Fruit fly (Drosophila melanogaster) whole organism, pupa: ENCODE measurements around the gene CG31287.

ENCODE experiments used
- CG10348 ChIP-seq: fragments of 200-800 bp; sonication (Bioruptor generic); IDR thresholded peaks from 2 replicates; pipeline ENCODE4 v1.3.6; 2022; ENCODE audit warnings: missing biosample characterization, missing genetic modification characterization
- CG12605 ChIP-seq: fragments of 200-800 bp; sonication (Bioruptor generic); IDR thresholded peaks from 2 replicates; pipeline ENCODE4 v1.3.6; 2022; ENCODE audit warnings: missing biosample characterization, missing genetic modification characterization
- CG13204 ChIP-seq: fragments of 200-800 bp; sonication (Bioruptor generic); optimal IDR thresholded peaks from 2 replicates; lab custom pipeline; 2018; ENCODE audit warnings: missing biosample characterization, mild to moderate bottlenecking, missing genetic modification characterization, moderate library complexity
- CG14655 ChIP-seq: fragments of 200-800 bp; sonication (Bioruptor generic); optimal IDR thresholded peaks from 3 replicates; lab custom pipeline; 2017; ENCODE audit warnings: mild to moderate bottlenecking, missing biosample characterization, missing genetic modification reagents, missing genetic modification characterization
- CG15710 ChIP-seq: fragments of 200-800 bp; sonication (Bioruptor generic); optimal IDR thresholded peaks from 2 replicates; lab custom pipeline; 2018; ENCODE audit warnings: missing biosample characterization, mild to moderate bottlenecking, missing genetic modification characterization, moderate library complexity
- CG17806 ChIP-seq: fragments of 200-800 bp; sonication (Bioruptor generic); optimal IDR thresholded peaks from 2 replicates; lab custom pipeline; 2018; ENCODE audit warnings: missing biosample characterization, mild to moderate bottlenecking, missing genetic modification characterization, moderate library complexity
- CG32121 ChIP-seq: fragments of 200-800 bp; sonication (Bioruptor generic); IDR thresholded peaks from 2 replicates; pipeline ENCODE4 v1.3.6; 2022; ENCODE audit warnings: missing biosample characterization, missing genetic modification characterization
- CG34367 ChIP-seq: fragments of 200-800 bp; sonication (Bioruptor generic); optimal IDR thresholded peaks from 2 replicates; lab custom pipeline; 2018; ENCODE audit warnings: missing biosample characterization, mild to moderate bottlenecking, missing genetic modification characterization
- CG4496 ChIP-seq: fragments of 200-800 bp; sonication (Bioruptor generic); IDR thresholded peaks from 3 replicates; pipeline ENCODE4 v1.3.6; 2022; ENCODE audit warnings: missing biosample characterization, missing genetic modification characterization
- CG8159 ChIP-seq: fragments of 200-800 bp; sonication (Bioruptor generic); optimal IDR thresholded peaks from 3 replicates; lab custom pipeline; 2018; ENCODE audit warnings: missing biosample characterization, mild to moderate bottlenecking, missing genetic modification characterization, moderate library complexity
- CG8301 ChIP-seq: fragments of 200-800 bp; sonication (Bioruptor generic); optimal IDR thresholded peaks from 2 replicates; lab custom pipeline; 2018; ENCODE audit warnings: missing biosample characterization, mild to moderate bottlenecking, missing genetic modification characterization
- CG9948 ChIP-seq: fragments of 200-800 bp; sonication (Bioruptor generic); optimal IDR thresholded peaks from 2 replicates; lab custom pipeline; 2018; ENCODE audit warnings: missing biosample characterization, mild to moderate bottlenecking, missing genetic modification characterization, moderate library complexity
- D1 ChIP-seq: fragments of 200-800 bp; sonication (Bioruptor generic); optimal IDR thresholded peaks from 2 replicates; lab custom pipeline; 2018; ENCODE audit warnings: missing biosample characterization, mild to moderate bottlenecking, missing genetic modification characterization, moderate library complexity
- EcR ChIP-seq: fragments of 200-800 bp; sonication (Bioruptor generic); optimal IDR thresholded peaks from 3 replicates; lab custom pipeline; 2019; ENCODE audit warnings: missing biosample characterization, missing genetic modification characterization, mild to moderate bottlenecking, moderate library complexity, missing genetic modification reagents
- Ets98B ChIP-seq: fragments of 200-800 bp; sonication (Bioruptor generic); IDR thresholded peaks from 2 replicates; pipeline ENCODE4 v1.3.6; 2022; ENCODE audit warnings: missing biosample characterization, missing genetic modification characterization
- Pif1A ChIP-seq: fragments of 200-800 bp; sonication (Bioruptor generic); optimal IDR thresholded peaks from 3 replicates; lab custom pipeline; 2016; ENCODE audit warnings: missing biosample characterization, missing genetic modification characterization
- Pif1B ChIP-seq: fragments of 200-800 bp; sonication (Bioruptor generic); optimal IDR thresholded peaks from 3 replicates; lab custom pipeline; 2016; ENCODE audit warnings: missing biosample characterization, missing genetic modification characterization
- Snoo ChIP-seq: fragments of 200-800 bp; sonication (Bioruptor generic); optimal IDR thresholded peaks from 3 replicates; lab custom pipeline; 2017; ENCODE audit warnings: missing biosample characterization, mild to moderate bottlenecking, missing genetic modification characterization, inconsistent platforms
- fd96Ca ChIP-seq: fragments of 200-800 bp; sonication (Bioruptor generic); IDR thresholded peaks from 3 replicates; pipeline ENCODE4 v1.3.6; 2022; ENCODE audit warnings: missing biosample characterization, missing genetic modification characterization
- gl ChIP-seq: fragments of 200-800 bp; sonication (Bioruptor generic); optimal IDR thresholded peaks from 2 replicates; lab custom pipeline; 2018; ENCODE audit warnings: missing biosample characterization, mild to moderate bottlenecking, missing genetic modification characterization
- rn ChIP-seq: fragments of 200-800 bp; sonication (Bioruptor generic); IDR thresholded peaks from 2 replicates; pipeline ENCODE4 v1.3.6; 2022; ENCODE audit warnings: missing biosample characterization, missing genetic modification characterization

Gene CG31287

dm6 chr3R:16222300-16222903 is 19.2 kb downstream of the CG31287 start:
- TF ChIP-seq Pif1A (GFP tag; lab: Kevin White, UChicago) (peak; percentile 99), Pif1B (GFP tag; lab: Kevin White, UChicago) (peak; percentile 99), gl (tag; lab: Kevin White, UChicago) (peak; percentile 92), rn (GFP tag; lab: Robert Waterston, UW) (peak; percentile 98), CG32121 (GFP tag; lab: Robert Waterston, UW) (peak; percentile 100), CG8301 (tag; lab: Kevin White, UChicago) (peak; percentile 98), CG8159 (tag; lab: Kevin White, UChicago) (peak; percentile 92), CG10348 (GFP tag; lab: Robert Waterston, UW) (peak; percentile 98), D1 (peak; percentile 47), CG15710 (peak; percentile 94), CG4496 (peak; percentile 100), Ets98B (peak; percentile 100), CG14655 (GFP tag; lab: Kevin White, UChicago) (peak; percentile 96), CG34367 (tag; lab: Kevin White, UChicago) (peak; percentile 94), CG13204 (GFP tag; lab: Kevin White, UChicago) (peak; percentile 84), EcR (GFP tag; lab: Kevin White, UChicago) (peak; percentile 84), fd96Ca (GFP tag; lab: Robert Waterston, UW) (peak; percentile 100), CG12605 (GFP tag; lab: Robert Waterston, UW) (peak; percentile 99), CG17806 (peak; percentile 97), Snoo (tag; lab: Kevin White, UChicago) (peak; percentile 87), CG9948 (tag; lab: Kevin White, UChicago) (peak; percentile 93)

- TF ChIP-seq gl (tag; lab: Kevin White, UChicago) (peak; percentile 34), Pif1B (GFP tag; lab: Kevin White, UChicago) (peak; percentile 25), CG14655 (GFP tag; lab: Kevin White, UChicago) (peak; percentile 91), EcR (GFP tag; lab: Kevin White, UChicago) (peak; percentile 77), CG8159 (tag; lab: Kevin White, UChicago) (peak; percentile 91), CG32121 (GFP tag; lab: Robert Waterston, UW) (no peak), CG8301 (tag; lab: Kevin White, UChicago) (peak; percentile 93), D1 (peak; percentile 89), CG15710 (peak; percentile 81), CG13204 (GFP tag; lab: Kevin White, UChicago) (peak; percentile 92), rn (GFP tag; lab: Robert Waterston, UW) (0 out of 2 replicates have a peak, but pooled peaks have one; percentile 17), CG10348 (GFP tag; lab: Robert Waterston, UW) (no peak), fd96Ca (GFP tag; lab: Robert Waterston, UW) (0 out of 3 replicates have a peak, but pooled peaks have one; percentile 19), Ets98B (no peak; the same call in 1 of the 2 replicates), CG4496 (0 out of 3 replicates have a peak, but pooled peaks have one; percentile 34), CG9948 (tag; lab: Kevin White, UChicago) (peak; percentile 91), CG12605 (GFP tag; lab: Robert Waterston, UW) (no peak), CG17806 (peak; percentile 91), CG34367 (tag; lab: Kevin White, UChicago) (peak; percentile 77), Pif1A (GFP tag; lab: Kevin White, UChicago) (peak; percentile 36)
Observed at dm6 chr3R:16223252-16224037, 20.3 kb downstream of the CG31287 start.

dm6 chr3R:16224415-16225165 is 21.4 kb downstream of the CG31287 start:
- TF ChIP-seq CG32121 (GFP tag; lab: Robert Waterston, UW) (no peak), CG34367 (tag; lab: Kevin White, UChicago) (peak; percentile 98), gl (tag; lab: Kevin White, UChicago) (peak; percentile 97), CG8159 (tag; lab: Kevin White, UChicago) (peak; percentile 98), CG14655 (GFP tag; lab: Kevin White, UChicago) (peak; percentile 97), CG12605 (GFP tag; lab: Robert Waterston, UW) (no peak), CG17806 (peak; percentile 98), CG10348 (GFP tag; lab: Robert Waterston, UW) (no peak), Pif1A (GFP tag; lab: Kevin White, UChicago) (peak; percentile 97), rn (GFP tag; lab: Robert Waterston, UW) (no peak), Ets98B (no peak), fd96Ca (GFP tag; lab: Robert Waterston, UW) (no peak), Pif1B (GFP tag; lab: Kevin White, UChicago) (peak; percentile 96), CG15710 (peak; percentile 99), EcR (GFP tag; lab: Kevin White, UChicago) (peak; percentile 83), D1 (peak; percentile 96), CG9948 (tag; lab: Kevin White, UChicago) (peak; percentile 98), Snoo (tag; lab: Kevin White, UChicago) (peak; percentile 83), CG13204 (GFP tag; lab: Kevin White, UChicago) (peak; percentile 96), CG4496 (no peak), CG8301 (tag; lab: Kevin White, UChicago) (peak; percentile 99)
- TF ChIP-seq, all 21 proteins: peak for 14

DNA sequence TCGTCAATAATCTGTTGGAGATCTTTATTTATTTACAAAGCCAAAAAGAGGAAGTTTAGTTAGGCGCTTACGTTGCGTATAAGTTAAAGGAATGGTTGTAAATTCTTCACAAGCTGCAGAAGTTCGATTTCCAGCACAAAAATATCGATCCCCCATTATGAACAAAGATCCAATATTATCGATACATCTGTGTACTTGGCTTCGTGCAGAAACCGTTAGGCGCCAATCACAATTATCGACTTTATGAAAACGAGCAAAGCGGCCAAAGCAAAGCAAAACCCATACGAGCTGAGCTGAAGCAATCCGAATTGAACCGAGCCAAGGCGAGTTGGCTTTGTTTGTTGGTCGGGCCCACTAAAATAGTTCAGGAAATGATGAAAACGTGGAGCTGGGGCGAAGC is 22.2 kb downstream of the CG31287 start, which contains the start of gene tara:
Gene tara (plus strand): TSS at position 301 of the 400 bp plus-strand sequence.
- TF ChIP-seq CG9948 (tag; lab: Kevin White, UChicago) (no peak), CG10348 (GFP tag; lab: Robert Waterston, UW) (no peak)
